Worm (Caenorhabditis elegans): Measurements from ENCODE around the gene Y51A2B.9.

DNA sequence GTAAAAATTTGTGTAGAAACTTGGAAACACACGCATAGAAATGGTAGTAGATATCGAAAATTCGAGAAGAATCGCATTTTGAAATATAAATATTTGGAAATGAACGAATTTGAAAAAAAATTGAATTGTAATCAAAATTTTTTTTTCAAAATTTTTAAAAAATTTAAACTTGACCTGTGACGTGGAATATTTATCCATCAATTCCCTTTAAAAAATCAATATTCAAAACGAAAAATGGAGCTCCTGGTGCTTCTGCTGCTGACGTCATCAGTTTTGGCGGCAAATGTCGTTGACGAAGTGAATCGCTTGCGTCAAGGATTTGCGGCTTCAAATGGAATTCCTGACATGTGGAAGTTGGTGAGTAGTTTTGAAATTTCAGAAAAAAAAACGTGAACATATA lies 6.5 kb downstream of the Y51A2B.9 start, which contains the start of the genes Y51A2B.4 and Y51A2B.5:
- TF ChIP-seq hnd-1 (tag; optimal IDR thresholded peaks at IDR 0.05) (no peak), ama-1 (optimal IDR thresholded peaks at IDR 0.05) (no peak), hmbx-1 (tag; optimal IDR thresholded peaks at IDR 0.05) (no peak)

Data from whole organism, early embryonic.